Fruit fly (Drosophila melanogaster) whole organism, prepupa: ENCODE measurements around the gene Bx42.

Experiments
- CG10631 ChIP-seq: fragments of 200-800 bp; sonication (Bioruptor generic); optimal IDR thresholded peaks from 2 replicates; lab custom pipeline; 2016; ENCODE audit warnings: missing biosample characterization, missing genetic modification characterization
- CG10669 ChIP-seq: fragments of 200-800 bp; sonication (Bioruptor generic); optimal IDR thresholded peaks from 3 replicates; lab custom pipeline; 2018; ENCODE audit warnings: missing biosample characterization, mild to moderate bottlenecking, missing genetic modification characterization, moderate library complexity
- CG11294 ChIP-seq: fragments of 200-800 bp; sonication (Bioruptor generic); IDR thresholded peaks from 2 replicates; pipeline ENCODE4 v1.3.6; 2022; ENCODE audit warnings: missing biosample characterization, missing genetic modification characterization
- CG11762 ChIP-seq: fragments of 200-800 bp; sonication (Bioruptor generic); optimal IDR thresholded peaks from 3 replicates; lab custom pipeline; 2016; ENCODE audit warnings: missing biosample characterization, missing genetic modification characterization; ENCODE audit not compliant: insufficient read depth
- CG11902 ChIP-seq: fragments of 200-800 bp; sonication (Bioruptor generic); optimal IDR thresholded peaks from 3 replicates; lab custom pipeline; 2016; ENCODE audit warnings: missing biosample characterization, missing genetic modification characterization
- CG1621 ChIP-seq: fragments of 200-800 bp; sonication (Bioruptor generic); optimal IDR thresholded peaks from 3 replicates; lab custom pipeline; 2018; ENCODE audit warnings: missing biosample characterization, mild to moderate bottlenecking, missing genetic modification characterization
- CG3032 ChIP-seq: fragments of 200-800 bp; optimal IDR thresholded peaks from 2 replicates; lab custom pipeline; 2019; ENCODE audit warnings: missing biosample characterization, mild to moderate bottlenecking, missing genetic modification characterization, moderate library complexity
- CG31627 ChIP-seq: fragments of 200-800 bp; sonication (Bioruptor generic); optimal IDR thresholded peaks from 3 replicates; lab custom pipeline; 2016; ENCODE audit warnings: missing biosample characterization, missing genetic modification characterization
- CG32006 ChIP-seq: fragments of 200-800 bp; sonication (Bioruptor generic); optimal IDR thresholded peaks from 3 replicates; lab custom pipeline; 2017; ENCODE audit warnings: missing biosample characterization, mild to moderate bottlenecking, missing genetic modification characterization
- CG34406 ChIP-seq: fragments of 200-800 bp; sonication (Bioruptor generic); optimal IDR thresholded peaks from 3 replicates; lab custom pipeline; 2016; ENCODE audit warnings: missing biosample characterization, missing genetic modification characterization
- CG3919 ChIP-seq: fragments of 200-800 bp; sonication (Bioruptor generic); optimal IDR thresholded peaks from 3 replicates; lab custom pipeline; 2016; ENCODE audit warnings: missing biosample characterization, missing genetic modification characterization
- CG4318 ChIP-seq: fragments of 200-800 bp; sonication (Bioruptor generic); optimal IDR thresholded peaks from 3 replicates; lab custom pipeline; 2017; ENCODE audit warnings: missing biosample characterization, mild to moderate bottlenecking, missing genetic modification characterization
- CG6163 ChIP-seq: fragments of 200-800 bp; sonication (Bioruptor generic); IDR thresholded peaks from 3 replicates; pipeline ENCODE4 v1.3.6; 2022; ENCODE audit warnings: missing biosample characterization, missing genetic modification characterization
- CG6276 ChIP-seq: fragments of 200-800 bp; sonication (Bioruptor generic); optimal IDR thresholded peaks from 2 replicates; lab custom pipeline; 2017; ENCODE audit warnings: missing biosample characterization, mild to moderate bottlenecking, missing genetic modification characterization
- CG6792 ChIP-seq: fragments of 200-800 bp; sonication (Bioruptor generic); optimal IDR thresholded peaks from 3 replicates; lab custom pipeline; 2016; ENCODE audit warnings: missing biosample characterization, missing genetic modification characterization
- CG6808 ChIP-seq: fragments of 200-800 bp; sonication (Bioruptor generic); optimal IDR thresholded peaks from 3 replicates; lab custom pipeline; 2017; ENCODE audit warnings: missing biosample characterization, missing genetic modification characterization, mild to moderate bottlenecking, moderate library complexity, missing genetic modification reagents
- CG7368 ChIP-seq: fragments of 200-800 bp; sonication (Bioruptor generic); optimal IDR thresholded peaks from 3 replicates; lab custom pipeline; 2016; ENCODE audit warnings: missing biosample characterization, missing genetic modification characterization
- CG8119 ChIP-seq: fragments of 200-800 bp; sonication (Bioruptor generic); IDR thresholded peaks from 3 replicates; pipeline ENCODE4 v1.3.6; 2022; ENCODE audit warnings: missing biosample characterization, missing genetic modification characterization
- CG8632 ChIP-seq: fragments of 200-800 bp; sonication (Bioruptor generic); optimal IDR thresholded peaks from 3 replicates; lab custom pipeline; 2016; ENCODE audit warnings: missing biosample characterization, missing genetic modification characterization
- CG9139 ChIP-seq: fragments of 200-800 bp; sonication (Bioruptor generic); optimal IDR thresholded peaks from 3 replicates; lab custom pipeline; 2017; ENCODE audit warnings: missing biosample characterization, mild to moderate bottlenecking, missing genetic modification characterization
- Eip75B ChIP-seq: fragments of 200-800 bp; sonication (Bioruptor generic); optimal IDR thresholded peaks from 3 replicates; lab custom pipeline; 2016; ENCODE audit warnings: missing biosample characterization, missing genetic modification characterization
- Eip78C ChIP-seq: fragments of 200-800 bp; sonication (Bioruptor generic); peaks from one replicate; lab custom pipeline; 2016; ENCODE audit warnings: missing biosample characterization, missing genetic modification characterization
- Gug ChIP-seq: fragments of 200-800 bp; sonication (Bioruptor generic); IDR thresholded peaks from 2 replicates; pipeline ENCODE4 v1.3.6; 2022; ENCODE audit warnings: missing biosample characterization, missing genetic modification characterization
- Hr4 ChIP-seq: fragments of 200-800 bp; sonication (Bioruptor generic); optimal IDR thresholded peaks from 3 replicates; lab custom pipeline; 2016; ENCODE audit warnings: missing biosample characterization, missing genetic modification characterization
- Lpt ChIP-seq: fragments of 200-800 bp; sonication (Bioruptor generic); optimal IDR thresholded peaks from 3 replicates; lab custom pipeline; 2016; ENCODE audit warnings: missing biosample characterization, missing genetic modification characterization
- Met ChIP-seq: fragments of 200-800 bp; sonication (Bioruptor generic); optimal IDR thresholded peaks from 3 replicates; lab custom pipeline; 2016; ENCODE audit warnings: missing biosample characterization, missing genetic modification characterization
- OdsH ChIP-seq: fragments of 200-800 bp; sonication (Bioruptor generic); optimal IDR thresholded peaks from 3 replicates; lab custom pipeline; 2016; ENCODE audit warnings: missing biosample characterization, missing genetic modification characterization
- Sox102F ChIP-seq: fragments of 200-800 bp; sonication (Bioruptor generic); optimal IDR thresholded peaks from 2 replicates; lab custom pipeline; 2016; ENCODE audit warnings: missing biosample characterization, mild to moderate bottlenecking, missing genetic modification characterization
- Sox14 ChIP-seq: fragments of 200-800 bp; sonication (Bioruptor generic); optimal IDR thresholded peaks from 3 replicates; lab custom pipeline; 2016; ENCODE audit warnings: missing biosample characterization, missing genetic modification characterization
- achi ChIP-seq: fragments of 200-800 bp; sonication (Bioruptor generic); optimal IDR thresholded peaks from 3 replicates; lab custom pipeline; 2016; ENCODE audit warnings: missing biosample characterization, missing genetic modification characterization
- cyc ChIP-seq: fragments of 200-800 bp; sonication (Bioruptor generic); optimal IDR thresholded peaks from 3 replicates; lab custom pipeline; 2016; ENCODE audit warnings: missing biosample characterization, missing genetic modification characterization
- dac ChIP-seq: fragments of 200-800 bp; sonication (Bioruptor generic); optimal IDR thresholded peaks from 2 replicates; lab custom pipeline; 2017; ENCODE audit warnings: missing biosample characterization, mild to moderate bottlenecking, missing genetic modification characterization
- dsx ChIP-seq: fragments of 200-800 bp; optimal IDR thresholded peaks from 3 replicates; lab custom pipeline; 2019; ENCODE audit warnings: missing biosample characterization, mild to moderate bottlenecking, missing genetic modification characterization, moderate library complexity; ENCODE audit not compliant: poor library complexity, severe bottlenecking
- eg ChIP-seq: fragments of 200-800 bp; sonication (Bioruptor generic); IDR thresholded peaks from 3 replicates; pipeline ENCODE4 v1.3.6; 2022; ENCODE audit warnings: missing biosample characterization, missing genetic modification characterization
- esn ChIP-seq: fragments of 200-800 bp; sonication (Bioruptor generic); optimal IDR thresholded peaks from 2 replicates; lab custom pipeline; 2016; ENCODE audit warnings: missing biosample characterization, mild to moderate bottlenecking, missing genetic modification characterization, moderate library complexity
- fd59A ChIP-seq: fragments of 200-800 bp; sonication (Bioruptor generic); optimal IDR thresholded peaks from 2 replicates; lab custom pipeline; 2017; ENCODE audit warnings: missing biosample characterization, mild to moderate bottlenecking, missing genetic modification characterization, missing genetic modification reagents
- fkh ChIP-seq: fragments of 200-800 bp; sonication (Bioruptor generic); optimal IDR thresholded peaks from 3 replicates; lab custom pipeline; 2017; ENCODE audit warnings: missing biosample characterization, mild to moderate bottlenecking, missing genetic modification characterization, moderate library complexity
- net ChIP-seq: fragments of 200-800 bp; sonication (Bioruptor generic); optimal IDR thresholded peaks from 3 replicates; lab custom pipeline; 2016; ENCODE audit warnings: missing biosample characterization, missing genetic modification characterization
- svp ChIP-seq: fragments of 200-800 bp; sonication (Bioruptor generic); peaks from one replicate; lab custom pipeline; 2016; ENCODE audit warnings: missing biosample characterization, missing genetic modification characterization
- topi ChIP-seq: fragments of 200-800 bp; sonication (Bioruptor generic); optimal IDR thresholded peaks from 3 replicates; lab custom pipeline; 2016; ENCODE audit warnings: missing biosample characterization, missing genetic modification characterization
- vri ChIP-seq: fragments of 200-800 bp; sonication (Bioruptor generic); optimal IDR thresholded peaks from 3 replicates; lab custom pipeline; 2016; ENCODE audit warnings: missing biosample characterization, mild to moderate bottlenecking, missing genetic modification characterization

The Bx42 gene

dm6 chrX:9066802-9067489 lies 39.5 kb downstream of the Bx42 start (continued):
- peak; percentile 89 for TF ChIP-seq CG8632 (GFP tag; lab: Kevin White, UChicago)
- TF ChIP-seq Eip75B (GFP tag; lab: Kevin White, UChicago), result peak; percentile 72
- TF ChIP-seq dac (GFP tag; lab: Kevin White, UChicago), result peak; percentile 65
- peak; percentile 59 for TF ChIP-seq dsx (GFP tag; lab: Kevin White, UChicago)
- peak; percentile 97 for TF ChIP-seq Eip78C (GFP tag; lab: Kevin White, UChicago)
- TF ChIP-seq achi (GFP tag; lab: Kevin White, UChicago), result peak; percentile 83
- TF ChIP-seq CG11294 (GFP tag; lab: Robert Waterston, UW), result peak; percentile 32; the same call in 1 of the 2 replicates
- peak; percentile 76 for TF ChIP-seq CG11762 (GFP tag; lab: Kevin White, UChicago)
- TF ChIP-seq CG6808 (GFP tag; lab: Kevin White, UChicago), result peak; percentile 75
- peak; percentile 86 for TF ChIP-seq Met (GFP tag; lab: Kevin White, UChicago)
- peak; percentile 42 for TF ChIP-seq CG9139 (GFP tag; lab: Kevin White, UChicago)
- TF ChIP-seq CG6276, result peak; percentile 77
- peak; percentile 80 for TF ChIP-seq Sox102F (GFP tag; lab: Kevin White, UChicago)
- TF ChIP-seq CG6163 (GFP tag; lab: Robert Waterston, UW), result peak; percentile 92
- peak; percentile 66 for TF ChIP-seq CG31627
- no peak for TF ChIP-seq fkh
- peak; percentile 67 for TF ChIP-seq vri
- peak; percentile 84 for TF ChIP-seq CG10631 (GFP tag; lab: Kevin White, UChicago)
- TF ChIP-seq CG10669, result peak; percentile 75
- TF ChIP-seq cyc (GFP tag; lab: Kevin White, UChicago), result peak; percentile 77

- TF ChIP-seq CG1621 (tag; lab: Kevin White, UChicago) (no peak), CG11294 (GFP tag; lab: Robert Waterston, UW) (no peak), CG4318 (no peak), CG11902 (no peak), dac (GFP tag; lab: Kevin White, UChicago) (no peak), fd59A (GFP tag; lab: Kevin White, UChicago) (no peak), CG6808 (GFP tag; lab: Kevin White, UChicago) (no peak), esn (GFP tag; lab: Kevin White, UChicago) (no peak), topi (GFP tag; lab: Kevin White, UChicago) (no peak), CG3032 (no peak), fkh (no peak), svp (GFP tag; lab: Kevin White, UChicago) (no peak), Lpt (GFP tag; lab: Kevin White, UChicago) (no peak), OdsH (GFP tag; lab: Kevin White, UChicago) (no peak), CG3919 (GFP tag; lab: Kevin White, UChicago) (no peak), Gug (GFP tag; lab: Robert Waterston, UW) (no peak), dsx (GFP tag; lab: Kevin White, UChicago) (no peak)
Observed at dm6 chrX:9064029-9064428, 42.4 kb downstream of the Bx42 start.

- TF ChIP-seq Sox14 (GFP tag; lab: Kevin White, UChicago) (no peak), CG32006 (GFP tag; lab: Kevin White, UChicago) (peak; percentile 37), CG6792 (GFP tag; lab: Kevin White, UChicago) (no peak), CG10631 (GFP tag; lab: Kevin White, UChicago) (no peak), CG34406 (GFP tag; lab: Kevin White, UChicago) (peak; percentile 13), CG8119 (GFP tag; lab: Robert Waterston, UW) (peak; percentile 62), net (GFP tag; lab: Kevin White, UChicago) (no peak), Hr4 (peak; percentile 4), eg (GFP tag; lab: Robert Waterston, UW) (peak; percentile 55; the same call in 1 of the 3 replicates), CG7368 (GFP tag; lab: Kevin White, UChicago) (no peak), fd59A (GFP tag; lab: Kevin White, UChicago) (no peak)
- TF ChIP-seq, all 60 proteins: peak for 5
Observed at dm6 chrX:9063425-9063824, 43.0 kb downstream of the Bx42 start.
